Comparison of ENCODE assay signal across 8 worm cellular contexts in the genomic region with DNA sequence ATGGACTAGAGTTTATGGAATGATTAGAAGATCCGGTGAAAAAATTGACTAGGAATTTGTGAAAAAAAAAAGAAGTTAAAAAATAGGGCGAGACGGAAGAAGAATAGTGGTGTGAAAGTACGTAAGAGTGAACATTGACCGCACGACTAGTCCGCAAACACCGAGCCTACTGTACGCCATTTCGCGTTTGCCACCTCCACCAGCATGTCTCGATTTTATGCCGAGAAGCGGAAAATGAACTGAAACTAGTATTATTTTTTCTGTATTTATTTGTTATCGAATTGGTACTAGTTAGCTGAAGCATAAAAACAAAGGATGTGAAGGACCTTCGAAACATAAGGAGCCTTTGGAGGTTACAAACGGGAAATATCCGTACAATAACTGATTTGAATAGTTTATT.
TF ChIP-seq lines count a peak whose summit lies in the region.

No protein-coding gene starts in this region.

TF ChIP-seq in whole organism, L1 larva, 84 proteins besides CTCF, POLR2A, EP300 and RAD21 (continues in another document):
- TF ChIP-seq nhr-85 (tag; lab: Kevin White, UChicago) (peak; percentile 62), nhr-47 (tag; optimal IDR thresholded peaks at IDR 0.05; lab: Kevin White, UChicago) (peak; percentile 48), elt-2 (tag; optimal IDR thresholded peaks at IDR 0.05; lab: Kevin White, UChicago) (no peak), tlp-1 (tag; optimal IDR thresholded peaks at IDR 0.05; lab: Kevin White, UChicago) (no peak), fkh-8 (tag; optimal IDR thresholded peaks at IDR 0.05; lab: Kevin White, UChicago) (no peak), dpl-1 (GFP tag; optimal IDR thresholded peaks at IDR 0.05; lab: Kevin White, UChicago) (peak; percentile 13 to 62 (median 57)), dsc-1 (tag; optimal IDR thresholded peaks at IDR 0.05; lab: Kevin White, UChicago) (peak; percentile 12), rnt-1 (tag; optimal IDR thresholded peaks at IDR 0.05; lab: Kevin White, UChicago) (peak; percentile 80), swsn-7 (tag; optimal IDR thresholded peaks at IDR 0.05; lab: Kevin White, UChicago) (peak; percentile 29), ets-5 (GFP tag; IDR thresholded peaks at IDR 0.05; lab: Robert Waterston, UW) (no peak), nhr-11 (tag; optimal IDR thresholded peaks at IDR 0.05; lab: Kevin White, UChicago) (no peak)

TF ChIP-seq in whole organism, L2 larva, 48 proteins besides CTCF, POLR2A, EP300 and RAD21 (continues in another document):
- TF ChIP-seq aly-2 (tag; optimal IDR thresholded peaks at IDR 0.05; lab: Kevin White, UChicago) (no peak), ama-1 (optimal IDR thresholded peaks at IDR 0.05; lab: Kevin White, UChicago) (no peak), ceh-82 (tag; optimal IDR thresholded peaks at IDR 0.05; lab: Kevin White, UChicago) (no peak), nhr-23 (tag; optimal IDR thresholded peaks at IDR 0.05; lab: Kevin White, UChicago) (no peak), mbf-1 (tag; optimal IDR thresholded peaks at IDR 0.05; lab: Kevin White, UChicago) (no peak), F13H6.1 (tag; optimal IDR thresholded peaks at IDR 0.05; lab: Kevin White, UChicago) (peak; percentile 65), lsy-2 (tag; optimal IDR thresholded peaks at IDR 0.05; lab: Kevin White, UChicago) (peak; percentile 36 to 81), sem-4 (tag; optimal IDR thresholded peaks at IDR 0.05; lab: Kevin White, UChicago) (peak; percentile 20), fos-1 (tag; optimal IDR thresholded peaks at IDR 0.05; lab: Kevin White, UChicago) (peak; percentile 32), gmeb-1 (tag; optimal IDR thresholded peaks at IDR 0.05; lab: Kevin White, UChicago) (no peak), nhr-129 (tag; optimal IDR thresholded peaks at IDR 0.05; lab: Kevin White, UChicago) (peak; percentile 5)

TF ChIP-seq in whole organism, L3 larva, 47 proteins besides CTCF, POLR2A, EP300 and RAD21 (continues in another document):
- TF ChIP-seq pqm-1 (tag; optimal IDR thresholded peaks at IDR 0.05; lab: Kevin White, UChicago) (no peak), lin-39 (tag; optimal IDR thresholded peaks at IDR 0.05; lab: Kevin White, UChicago) (peak; percentile 51), ama-1 (optimal IDR thresholded peaks at IDR 0.05; lab: Kevin White, UChicago) (peak; percentile 73), snpc-4 (tag; optimal IDR thresholded peaks at IDR 0.05; lab: Kevin White, UChicago) (peak; percentile 11), hmg-11 (tag; optimal IDR thresholded peaks at IDR 0.05; lab: Kevin White, UChicago) (peak; percentile 82), zag-1 (tag; optimal IDR thresholded peaks at IDR 0.05; lab: Kevin White, UChicago) (no peak), nfya-1 (tag; optimal IDR thresholded peaks at IDR 0.05; lab: Kevin White, UChicago; ENCODE audit: insufficient read depth) (peak; percentile 74), pha-4 (tag; optimal IDR thresholded peaks at IDR 0.05; lab: Kevin White, UChicago) (peak; percentile 30), nhr-12 (tag; optimal IDR thresholded peaks at IDR 0.05; lab: Kevin White, UChicago) (no peak), nhr-23 (tag; optimal IDR thresholded peaks at IDR 0.05; lab: Kevin White, UChicago) (peak; percentile 18), elt-2 (tag; optimal IDR thresholded peaks at IDR 0.05; lab: Kevin White, UChicago) (peak; percentile 31)

TF ChIP-seq in whole organism, L4 larva, 104 proteins besides CTCF, POLR2A, EP300 and RAD21 (continues in another document):
- TF ChIP-seq nhr-6 (tag; optimal IDR thresholded peaks at IDR 0.05; lab: Kevin White, UChicago) (peak; percentile 44), lin-15B (tag; optimal IDR thresholded peaks at IDR 0.05; lab: Kevin White, UChicago) (no peak), F44E2.7 (GFP tag; IDR thresholded peaks at IDR 0.05; lab: Robert Waterston, UW) (no peak), dpl-1 (GFP tag; optimal IDR thresholded peaks at IDR 0.05; lab: Kevin White, UChicago) (peak; percentile 52), lsy-2 (tag; optimal IDR thresholded peaks at IDR 0.05; lab: Kevin White, UChicago) (peak in 1 of 2 experiments; percentile 76), zfp-3 (GFP tag; conservative IDR thresholded peaks at IDR 0.05; lab: Robert Waterston, UW) (peak; percentile 50; the same call in 1 of the 2 replicates), F49E8.2 (tag; optimal IDR thresholded peaks at IDR 0.05; lab: Kevin White, UChicago; ENCODE audit: borderline replicate concordance) (no peak), mes-2 (tag; optimal IDR thresholded peaks at IDR 0.05; lab: Kevin White, UChicago; ENCODE audit: poor library complexity, severe bottlenecking) (peak; percentile 76), D1046.2 (GFP tag; IDR thresholded peaks at IDR 0.05; lab: Robert Waterston, UW) (no peak)

TF ChIP-seq in whole organism, early embryonic, 17 proteins besides CTCF, POLR2A, EP300 and RAD21:
- TF ChIP-seq aly-1 (tag; optimal IDR thresholded peaks at IDR 0.05; lab: Kevin White, UChicago) (no peak), F13C5.2 (tag; optimal IDR thresholded peaks at IDR 0.05; lab: Kevin White, UChicago) (peak; percentile 10), ama-1 (optimal IDR thresholded peaks at IDR 0.05; lab: Kevin White, UChicago) (no peak)

TF ChIP-seq in whole organism, late embryonic, 69 proteins besides CTCF, POLR2A, EP300 and RAD21:
- TF ChIP-seq rnt-1 (tag; optimal IDR thresholded peaks at IDR 0.05; lab: Kevin White, UChicago): peak; percentile 67
- peak; percentile 26 for TF ChIP-seq nfya-1 (tag; optimal IDR thresholded peaks at IDR 0.05; lab: Kevin White, UChicago)
- TF ChIP-seq K09A11.1 (tag; optimal IDR thresholded peaks at IDR 0.05; lab: Kevin White, UChicago; ENCODE audit: insufficient read depth): peak; percentile 27
- no peak for TF ChIP-seq sox-4 (tag; optimal IDR thresholded peaks at IDR 0.05; lab: Kevin White, UChicago)
- peak; percentile 18 for TF ChIP-seq tbx-2 (tag; optimal IDR thresholded peaks at IDR 0.05; lab: Kevin White, UChicago)
- peak; percentile 33 for TF ChIP-seq ceh-30 (tag; optimal IDR thresholded peaks at IDR 0.05; lab: Kevin White, UChicago)

TF ChIP-seq in whole organism, mixed stage, embryonic, 35 proteins besides CTCF, POLR2A, EP300 and RAD21 (continues in another document):
- TF ChIP-seq elt-3 (tag; optimal IDR thresholded peaks at IDR 0.05; lab: Kevin White, UChicago): no peak
- no peak for TF ChIP-seq lin-13 (tag; optimal IDR thresholded peaks at IDR 0.05; lab: Kevin White, UChicago)
- TF ChIP-seq ceh-83 (GFP tag; optimal IDR thresholded peaks at IDR 0.05; lab: Kevin White, UChicago): no peak
- TF ChIP-seq unc-39 (tag; optimal IDR thresholded peaks at IDR 0.05; lab: Kevin White, UChicago): no peak
- no peak for TF ChIP-seq mab-5 (tag; optimal IDR thresholded peaks at IDR 0.05; lab: Kevin White, UChicago)
- TF ChIP-seq unc-62 (GFP tag; optimal IDR thresholded peaks at IDR 0.05; lab: Kevin White, UChicago): no peak
- TF ChIP-seq nhr-237 (tag; optimal IDR thresholded peaks at IDR 0.05; lab: Kevin White, UChicago): no peak
- no peak for TF ChIP-seq ceh-39 (tag; optimal IDR thresholded peaks at IDR 0.05; lab: Kevin White, UChicago)
- TF ChIP-seq blmp-1 (tag; optimal IDR thresholded peaks at IDR 0.05; lab: Kevin White, UChicago): no peak
- no peak for TF ChIP-seq nhr-28 (tag; optimal IDR thresholded peaks at IDR 0.05; lab: Kevin White, UChicago)
- TF ChIP-seq ztf-11 (tag; optimal IDR thresholded peaks at IDR 0.05; lab: Kevin White, UChicago): no peak
- TF ChIP-seq snpc-4 (tag; optimal IDR thresholded peaks at IDR 0.05; lab: Kevin White, UChicago): no peak
- peak; percentile 18 for TF ChIP-seq cnd-1 (tag; optimal IDR thresholded peaks at IDR 0.05; lab: Kevin White, UChicago)
- TF ChIP-seq lin-32 (GFP tag; optimal IDR thresholded peaks at IDR 0.05; lab: Kevin White, UChicago): no peak
- TF ChIP-seq bed-3 (GFP tag; optimal IDR thresholded peaks at IDR 0.05; lab: Kevin White, UChicago): no peak
- TF ChIP-seq tbx-8 (GFP tag; optimal IDR thresholded peaks at IDR 0.05; lab: Kevin White, UChicago): no peak
- TF ChIP-seq ces-1 (GFP tag; optimal IDR thresholded peaks at IDR 0.05; lab: Kevin White, UChicago): no peak
- no peak for TF ChIP-seq M03D4.4 (tag; optimal IDR thresholded peaks at IDR 0.05; lab: Kevin White, UChicago)
- TF ChIP-seq mep-1 (tag; optimal IDR thresholded peaks at IDR 0.05; lab: Kevin White, UChicago): peak; percentile 30
- TF ChIP-seq zip-8 (tag; optimal IDR thresholded peaks at IDR 0.05; lab: Kevin White, UChicago): no peak
- TF ChIP-seq flh-1 (GFP tag; optimal IDR thresholded peaks at IDR 0.05; lab: Kevin White, UChicago): no peak
- TF ChIP-seq drap-1 (GFP tag; optimal IDR thresholded peaks at IDR 0.05; lab: Kevin White, UChicago): no peak

TF ChIP-seq in whole organism, young adult, 124 proteins besides CTCF, POLR2A, EP300 and RAD21 (continues in another document):
- TF ChIP-seq F23B12.7 (tag; optimal IDR thresholded peaks at IDR 0.05; lab: Kevin White, UChicago; ENCODE audit: insufficient read depth) (no peak), egl-44 (GFP tag; IDR thresholded peaks at IDR 0.05; lab: Robert Waterston, UW) (no peak), lir-1 (GFP tag; conservative IDR thresholded peaks at IDR 0.05; lab: Robert Waterston, UW) (no peak), nfya-1 (tag; optimal IDR thresholded peaks at IDR 0.05; lab: Kevin White, UChicago; ENCODE audit: borderline replicate concordance, insufficient read depth) (no peak), snpc-3.4 (tag; optimal IDR thresholded peaks at IDR 0.05; lab: Kevin White, UChicago) (no peak), F49E8.2 (tag; optimal IDR thresholded peaks at IDR 0.05; lab: Kevin White, UChicago; ENCODE audit: insufficient read depth) (no peak), mel-28 (tag; optimal IDR thresholded peaks at IDR 0.05; lab: Kevin White, UChicago; ENCODE audit: borderline replicate concordance) (no peak), F37B4.10 (GFP tag; IDR thresholded peaks at IDR 0.05; lab: Robert Waterston, UW) (no peak), sptf-2 (GFP tag; optimal IDR thresholded peaks at IDR 0.05; lab: Kevin White, UChicago) (no peak), madf-3 (GFP tag; IDR thresholded peaks at IDR 0.05; lab: Robert Waterston, UW) (no peak), Y53G8AR.9 (GFP tag; conservative IDR thresholded peaks at IDR 0.05; lab: Robert Waterston, UW) (0 out of 2 replicates have a peak, but pooled peaks have one; percentile 27), F57A8.1 (GFP tag; optimal IDR thresholded peaks at IDR 0.05; lab: Kevin White, UChicago) (no peak), ceh-27 (GFP tag; optimal IDR thresholded peaks at IDR 0.05; lab: Kevin White, UChicago) (no peak), atf-7 (tag; optimal IDR thresholded peaks at IDR 0.05; lab: Kevin White, UChicago) (no peak), sea-2 (GFP tag; IDR thresholded peaks at IDR 0.05; lab: Robert Waterston, UW) (no peak), ZK185.1 (tag; optimal IDR thresholded peaks at IDR 0.05; lab: Kevin White, UChicago; ENCODE audit: poor library complexity, severe bottlenecking) (peak; percentile 19), pha-4 (tag; optimal IDR thresholded peaks at IDR 0.05; lab: Kevin White, UChicago) (no peak), lin-40 (tag; optimal IDR thresholded peaks at IDR 0.05; lab: Kevin White, UChicago) (no peak), let-526 (GFP tag; IDR thresholded peaks at IDR 0.05; lab: Robert Waterston, UW) (no peak), C17E4.6 (GFP tag; IDR thresholded peaks at IDR 0.05; lab: Robert Waterston, UW) (no peak), ztf-22 (GFP tag; optimal IDR thresholded peaks at IDR 0.05; lab: Kevin White, UChicago) (no peak)
